Fruit fly (Drosophila melanogaster) whole organism, embryonic: ENCODE data around the gene Rassf.

Source experiments
- Abd-B ChIP-seq: fragments of 200-800 bp; sonication (Bioruptor generic); optimal IDR thresholded peaks from 2 replicates; lab custom pipeline; 2018; ENCODE audit warnings: missing biosample characterization, mild to moderate bottlenecking, missing genetic modification characterization, moderate library complexity
- Bdp1 ChIP-seq: fragments of 200-800 bp; sonication (Bioruptor generic); optimal IDR thresholded peaks from 3 replicates; lab custom pipeline; 2016; ENCODE audit warnings: missing biosample characterization, missing genetic modification characterization
- Bgb ChIP-seq: fragments of 200-800 bp; sonication (Bioruptor generic); IDR thresholded peaks from 2 replicates; pipeline ENCODE4 v1.3.6; 2022; ENCODE audit warnings: missing biosample characterization, missing genetic modification characterization; ENCODE audit not compliant: partially characterized antibody
- CG10431 ChIP-seq: fragments of 200-800 bp; sonication (Bioruptor generic); optimal IDR thresholded peaks from 3 replicates; lab custom pipeline; 2018; ENCODE audit warnings: missing biosample characterization, mild to moderate bottlenecking, missing genetic modification characterization
- CG10959 ChIP-seq: fragments of 200-800 bp; sonication (Bioruptor generic); IDR thresholded peaks from 2 replicates; pipeline ENCODE4 v1.3.6; 2022; ENCODE audit warnings: missing biosample characterization, missing genetic modification characterization
- CG11560 ChIP-seq: fragments of 200-800 bp; sonication (Bioruptor generic); IDR thresholded peaks from 3 replicates; pipeline ENCODE4 v1.3.6; 2022; ENCODE audit warnings: missing biosample characterization, missing genetic modification characterization
- CG12391 ChIP-seq: fragments of 200-800 bp; sonication (Bioruptor generic); optimal IDR thresholded peaks from 3 replicates; lab custom pipeline; 2018; ENCODE audit warnings: missing biosample characterization, mild to moderate bottlenecking, missing genetic modification characterization, moderate library complexity
- CG12659 ChIP-seq: fragments of 200-800 bp; sonication (Bioruptor generic); optimal IDR thresholded peaks from 3 replicates; lab custom pipeline; 2017; ENCODE audit warnings: mild to moderate bottlenecking, missing biosample characterization, missing genetic modification reagents, missing genetic modification characterization
- CG13123 ChIP-seq: fragments of 200-800 bp; sonication (Bioruptor generic); optimal IDR thresholded peaks from 2 replicates; lab custom pipeline; 2016; ENCODE audit warnings: missing biosample characterization, missing genetic modification characterization
- CG17612 ChIP-seq: fragments of 200-800 bp; sonication (Bioruptor generic); IDR thresholded peaks from 2 replicates; pipeline ENCODE4 v1.3.6; 2022; ENCODE audit warnings: missing biosample characterization, missing genetic modification characterization
- CG17829 ChIP-seq: fragments of 200-800 bp; optimal IDR thresholded peaks from 2 replicates; lab custom pipeline; 2019; ENCODE audit warnings: missing biosample characterization, mild to moderate bottlenecking, missing genetic modification characterization, moderate library complexity
- CG2120 ChIP-seq: fragments of 200-800 bp; sonication (Bioruptor generic); optimal IDR thresholded peaks from 3 replicates; lab custom pipeline; 2016; ENCODE audit warnings: missing biosample characterization, missing genetic modification characterization
- CG31365 ChIP-seq: fragments of 200-800 bp; sonication (Bioruptor generic); optimal IDR thresholded peaks from 2 replicates; lab custom pipeline; 2018; ENCODE audit warnings: missing biosample characterization, mild to moderate bottlenecking, missing genetic modification characterization
- CG43689 ChIP-seq: fragments of 200-800 bp; sonication (Bioruptor generic); IDR thresholded peaks from 2 replicates; pipeline ENCODE4 v1.3.6; 2022; ENCODE audit warnings: missing biosample characterization, missing genetic modification characterization
- CG6654 ChIP-seq: fragments of 200-800 bp; sonication (Bioruptor generic); optimal IDR thresholded peaks from 2 replicates; lab custom pipeline; 2017; ENCODE audit warnings: missing biosample characterization, mild to moderate bottlenecking, missing genetic modification characterization
- CG8290 ChIP-seq, 3 experiments: fragments of 200-800 bp; sonication (Bioruptor generic); optimal IDR thresholded peaks; 2 replicates each; lab custom pipeline; 2016 to 2019; ENCODE audit warnings: missing biosample characterization in 3 of 3, missing genetic modification characterization in 3 of 3, mild to moderate bottlenecking in 2 of 3, moderate library complexity in 1 of 3
- CG8359 ChIP-seq: fragments of 200-800 bp; sonication (Bioruptor generic); optimal IDR thresholded peaks from 2 replicates; lab custom pipeline; 2017; ENCODE audit warnings: missing biosample characterization, mild to moderate bottlenecking, missing genetic modification characterization, borderline replicate concordance
- CG9727 ChIP-seq: fragments of 200-800 bp; sonication (Bioruptor generic); optimal IDR thresholded peaks from 3 replicates; lab custom pipeline; 2017; ENCODE audit warnings: missing biosample characterization, mild to moderate bottlenecking, missing genetic modification characterization
- CrebB ChIP-seq: fragments of 200-800 bp; sonication (Bioruptor generic); optimal IDR thresholded peaks from 3 replicates; lab custom pipeline; 2018; ENCODE audit warnings: missing biosample characterization, mild to moderate bottlenecking, missing genetic modification characterization
- Deaf1 ChIP-seq: fragments of 200-800 bp; optimal IDR thresholded peaks from 3 replicates; lab custom pipeline; 2019; ENCODE audit warnings: missing biosample characterization, mild to moderate bottlenecking, missing genetic modification characterization, moderate library complexity
- Doc3 ChIP-seq: fragments of 200-800 bp; sonication (Bioruptor generic); IDR thresholded peaks from 3 replicates; pipeline ENCODE4 v1.3.6; 2022; ENCODE audit warnings: missing biosample characterization, missing genetic modification characterization; ENCODE audit not compliant: partially characterized antibody
- Dref ChIP-seq: fragments of 200-800 bp; sonication (Bioruptor generic); IDR thresholded peaks from 2 replicates; pipeline ENCODE4 v1.3.6; 2022; ENCODE audit warnings: missing biosample characterization, missing genetic modification characterization
- Elba2 ChIP-seq: fragments of 200-800 bp; sonication (Bioruptor generic); optimal IDR thresholded peaks from 3 replicates; lab custom pipeline; 2016; ENCODE audit warnings: missing biosample characterization, missing genetic modification characterization
- Gug ChIP-seq: fragments of 200-800 bp; sonication (Bioruptor generic); IDR thresholded peaks from 4 replicates; pipeline ENCODE4 v1.3.6; 2022; ENCODE audit warnings: missing biosample characterization, missing genetic modification characterization
- H2.0 ChIP-seq: fragments of 200-800 bp; sonication (Bioruptor generic); IDR thresholded peaks from 2 replicates; pipeline ENCODE4 v1.3.6; 2022; ENCODE audit warnings: missing biosample characterization, missing genetic modification characterization
- Pdp1 ChIP-seq, 2 experiments: fragments of 200-800 bp; sonication (Bioruptor generic); optimal IDR thresholded peaks; 3 replicates each; lab custom pipeline; 2016; ENCODE audit warnings: missing biosample characterization in 2 of 2, missing genetic modification characterization in 2 of 2, mild to moderate bottlenecking in 1 of 2, moderate library complexity in 1 of 2
- Poxn ChIP-seq: fragments of 200-800 bp; sonication (Bioruptor generic); IDR thresholded peaks from 2 replicates; pipeline ENCODE4 v1.3.6; 2022; ENCODE audit warnings: missing biosample characterization, missing genetic modification characterization
- Rfx ChIP-seq: fragments of 200-800 bp; sonication (Bioruptor generic); IDR thresholded peaks from 2 replicates; pipeline ENCODE4 v1.3.6; 2022; ENCODE audit warnings: missing biosample characterization, missing genetic modification characterization
- Trl ChIP-seq, 3 experiments: fragments of >200 bp in 2 of 3; fragments of 200-800 bp in 1 of 3; sonication (Bioruptor generic) in 1 of 3; optimal IDR thresholded peaks; 2 replicates in 1 of 3; 3 replicates in 2 of 3; lab custom pipeline; 2016 to 2017; ENCODE audit warnings: missing biosample characterization in 1 of 3, missing genetic modification characterization in 1 of 3
- ase ChIP-seq: fragments of 200-800 bp; sonication (Bioruptor generic); IDR thresholded peaks from 3 replicates; pipeline ENCODE4 v1.3.6; 2022; ENCODE audit warnings: missing biosample characterization, missing genetic modification characterization
- ato ChIP-seq: fragments of 200-800 bp; sonication (Bioruptor generic); IDR thresholded peaks from 2 replicates; pipeline ENCODE4 v1.3.6; 2022; ENCODE audit warnings: missing biosample characterization, missing genetic modification characterization; ENCODE audit not compliant: partially characterized antibody
- crp ChIP-seq, 2 experiments: fragments of 200-800 bp; sonication (Bioruptor generic); optimal IDR thresholded peaks; 2 replicates in 1 of 2; 3 replicates in 1 of 2; lab custom pipeline; 2017; ENCODE audit warnings: missing biosample characterization in 2 of 2, missing genetic modification characterization in 2 of 2, mild to moderate bottlenecking in 1 of 2, moderate library complexity in 1 of 2
- dmrt11E ChIP-seq: fragments of 200-800 bp; sonication (Bioruptor generic); optimal IDR thresholded peaks from 3 replicates; lab custom pipeline; 2018; ENCODE audit warnings: missing biosample characterization, mild to moderate bottlenecking, missing genetic modification characterization, moderate library complexity
- esg ChIP-seq: fragments of 200-800 bp; sonication (Bioruptor generic); conservative IDR thresholded peaks from 2 replicates; pipeline ENCODE4 v1.3.6; 2022; ENCODE audit warnings: missing biosample characterization, missing genetic modification characterization
- gcm2 ChIP-seq: fragments of 200-800 bp; sonication (Bioruptor generic); optimal IDR thresholded peaks from 2 replicates; lab custom pipeline; 2016; ENCODE audit warnings: missing biosample characterization, missing genetic modification characterization
- ken ChIP-seq: fragments of 200-800 bp; sonication (Bioruptor generic); IDR thresholded peaks from 3 replicates; pipeline ENCODE4 v1.3.6; 2022; ENCODE audit warnings: missing biosample characterization, missing genetic modification characterization
- kni ChIP-seq: fragments of 200-800 bp; sonication (Bioruptor generic); optimal IDR thresholded peaks from 3 replicates; lab custom pipeline; 2017; ENCODE audit warnings: mild to moderate bottlenecking, missing biosample characterization, missing genetic modification reagents, missing genetic modification characterization
- lilli ChIP-seq: fragments of 200-800 bp; sonication (Bioruptor generic); optimal IDR thresholded peaks from 3 replicates; lab custom pipeline; 2016; ENCODE audit warnings: missing biosample characterization, missing genetic modification characterization
- mam ChIP-seq: fragments of 200-800 bp; sonication (Bioruptor generic); optimal IDR thresholded peaks from 3 replicates; lab custom pipeline; 2016; ENCODE audit warnings: missing biosample characterization, missing genetic modification characterization
- nerfin-2 ChIP-seq: fragments of 200-800 bp; sonication (Bioruptor generic); IDR thresholded peaks from 2 replicates; pipeline ENCODE4 v1.3.6; 2022; ENCODE audit warnings: missing biosample characterization, missing genetic modification characterization; ENCODE audit not compliant: partially characterized antibody
- p53 ChIP-seq: fragments of 200-800 bp; sonication (Bioruptor generic); optimal IDR thresholded peaks from 2 replicates; lab custom pipeline; 2016; ENCODE audit warnings: missing biosample characterization, missing genetic modification characterization
- prd ChIP-seq, 3 experiments: fragments of >200 bp in 2 of 3; fragments of 200-800 bp in 1 of 3; sonication (Bioruptor generic) in 1 of 3; optimal IDR thresholded peaks in 2 of 3; IDR thresholded peaks in 1 of 3; 2 replicates in 2 of 3; 3 replicates in 1 of 3; pipeline versions ENCODE4 v1.3.6 to Lab custom; 2017 to 2022; ENCODE audit warnings: missing biosample characterization in 1 of 3, missing genetic modification characterization in 1 of 3
- sim ChIP-seq: fragments of 200-800 bp; sonication (Bioruptor generic); IDR thresholded peaks from 2 replicates; pipeline ENCODE4 v1.3.6; 2022; ENCODE audit warnings: missing biosample characterization, missing genetic modification characterization
- stwl ChIP-seq: fragments of 200-800 bp; sonication (Bioruptor generic); optimal IDR thresholded peaks from 3 replicates; lab custom pipeline; 2018; ENCODE audit warnings: missing biosample characterization, mild to moderate bottlenecking, missing genetic modification characterization, moderate library complexity
- tin ChIP-seq: fragments of 200-800 bp; sonication (Bioruptor generic); optimal IDR thresholded peaks from 3 replicates; lab custom pipeline; 2016; ENCODE audit warnings: missing biosample characterization, missing genetic modification characterization
- tna ChIP-seq: fragments of 200-800 bp; sonication (Bioruptor generic); IDR thresholded peaks from 2 replicates; pipeline ENCODE4 v1.3.6; 2022; ENCODE audit warnings: missing biosample characterization, missing genetic modification characterization; ENCODE audit not compliant: partially characterized antibody
- vnd ChIP-seq: fragments of 200-800 bp; sonication (Bioruptor generic); IDR thresholded peaks from 3 replicates; pipeline ENCODE4 v1.3.6; 2022; ENCODE audit warnings: missing biosample characterization, missing genetic modification characterization; ENCODE audit not compliant: partially characterized antibody
- yki ChIP-seq: fragments of >200 bp; optimal IDR thresholded peaks from 3 replicates; lab custom pipeline; 2018

Gene Rassf

DNA sequence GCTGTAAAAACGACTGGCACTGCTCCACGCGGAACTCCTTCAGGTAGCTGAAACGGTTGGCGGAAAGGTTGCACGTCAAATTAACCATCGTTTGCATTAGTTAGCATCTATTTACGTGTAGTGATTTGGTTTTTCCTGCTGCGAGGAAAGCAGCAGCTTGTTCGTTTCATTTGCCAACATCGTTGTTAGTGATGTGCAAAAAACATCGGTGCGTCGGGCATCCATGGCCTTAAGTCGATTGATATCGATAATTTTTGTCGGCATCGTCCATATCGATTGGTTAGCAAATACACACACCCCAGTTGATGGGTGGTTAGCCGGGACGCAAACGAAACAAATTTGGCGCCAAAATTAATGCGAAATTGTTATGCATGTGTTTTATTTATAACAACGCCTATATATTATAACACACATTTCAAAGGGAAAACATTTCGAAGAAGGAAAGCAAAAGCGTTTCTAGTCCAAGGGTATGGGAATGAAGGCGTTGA is 40.0 kb upstream of the Rassf start, which contains the start of gene unk (continued):
- TF ChIP-seq Dref (GFP tag; lab: Robert Waterston, UW): peak; percentile 99
- peak; percentile 23 for TF ChIP-seq CG12391 (tag; lab: Kevin White, UChicago)
- TF ChIP-seq CG8359 (GFP tag; lab: Kevin White, UChicago): no peak
- TF ChIP-seq CG12659 (GFP tag; lab: Kevin White, UChicago): peak; percentile 16
- TF ChIP-seq Bdp1 (GFP tag; lab: Kevin White, UChicago): no peak
- peak; percentile 93 for TF ChIP-seq nerfin-2 (GFP tag; lab: Robert Waterston, UW)
- TF ChIP-seq CG11560 (tag; lab: Robert Waterston, UW): peak; percentile 87; the same call in 2 of the 3 replicates
- peak; percentile 17 for TF ChIP-seq lilli
- TF ChIP-seq CG13123 (GFP tag; lab: Kevin White, UChicago): no peak
- no peak for TF ChIP-seq tin
- peak; percentile 94 for TF ChIP-seq Doc3 (GFP tag; lab: Robert Waterston, UW)
- no peak; the same call in 2 of the 3 replicates for TF ChIP-seq ase (GFP tag; lab: Robert Waterston, UW)
- no peak for TF ChIP-seq CG10431
- no peak for TF ChIP-seq kni
- peak; percentile 56 for TF ChIP-seq Deaf1
- TF ChIP-seq gcm2 (GFP tag; lab: Kevin White, UChicago): no peak
- TF ChIP-seq H2.0 (GFP tag; lab: Robert Waterston, UW): peak; percentile 14; the same call in 1 of the 2 replicates
- no peak for TF ChIP-seq yki (lab: Kevin White, UChicago)
- no peak for TF ChIP-seq Poxn (GFP tag; lab: Robert Waterston, UW)
- peak; percentile 99 for TF ChIP-seq Bgb (GFP tag; lab: Robert Waterston, UW)
- no peak for TF ChIP-seq CG31365 (tag; lab: Kevin White, UChicago)
- no peak for TF ChIP-seq CG9727
- peak in 1 of 2 experiments; percentile 16 for TF ChIP-seq crp (GFP tag; optimal IDR thresholded peaks at IDR 0.05; lab: Kevin White, UChicago)
- no peak for TF ChIP-seq Trl (optimal IDR thresholded peaks at IDR 0.05; lab: Kevin White, UChicago)
- TF ChIP-seq Trl (GFP tag; optimal IDR thresholded peaks at IDR 0.05; lab: Kevin White, UChicago): no peak
- no peak for TF ChIP-seq esg (GFP tag; lab: Robert Waterston, UW)
- 0 out of 3 replicates have a peak, but pooled peaks have one; percentile 29 for TF ChIP-seq ken (GFP tag; lab: Robert Waterston, UW)
- TF ChIP-seq sim: no peak
- no peak for TF ChIP-seq Abd-B (GFP tag; lab: Kevin White, UChicago)
- TF ChIP-seq CG17612 (GFP tag; lab: Robert Waterston, UW): no peak
- TF ChIP-seq prd (optimal IDR thresholded peaks at IDR 0.05; lab: Kevin White, UChicago): no peak
- TF ChIP-seq prd (GFP tag; IDR thresholded peaks at IDR 0.05; lab: Robert Waterston, UW): no peak
- TF ChIP-seq Rfx (GFP tag; lab: Robert Waterston, UW): peak; percentile 77
- TF ChIP-seq CG2120: peak; percentile 56
- TF ChIP-seq dmrt11E (tag; lab: Kevin White, UChicago): peak; percentile 2
- TF ChIP-seq CG10959 (GFP tag; lab: Robert Waterston, UW): no peak
- peak; percentile 98 for TF ChIP-seq ato
- TF ChIP-seq vnd (GFP tag; lab: Robert Waterston, UW): peak; percentile 96
- no peak for TF ChIP-seq p53 (GFP tag; lab: Kevin White, UChicago)
- peak; percentile 31 for TF ChIP-seq mam (GFP tag; lab: Kevin White, UChicago)
- peak; percentile 96 for TF ChIP-seq tna (GFP tag; lab: Robert Waterston, UW)
- TF ChIP-seq stwl (tag; lab: Kevin White, UChicago): peak; percentile 34
- peak; percentile 32 for TF ChIP-seq Elba2 (GFP tag; lab: Kevin White, UChicago)
- TF ChIP-seq Gug (GFP tag; lab: Robert Waterston, UW): peak; percentile 50; the same call in 1 of the 4 replicates
- no peak for TF ChIP-seq CG8290 (GFP tag; optimal IDR thresholded peaks at IDR 0.05; lab: Kevin White, UChicago)
- peak in 1 of 2 experiments; percentile 79 for TF ChIP-seq CG8290 (tag; optimal IDR thresholded peaks at IDR 0.05; lab: Kevin White, UChicago)
- no peak for TF ChIP-seq CG43689
- TF ChIP-seq CrebB: peak; percentile 5
- peak; percentile 71 for TF ChIP-seq CG17829
- no peak for TF ChIP-seq CG6654 (GFP tag; lab: Kevin White, UChicago)
- peak; percentile 11 to 44 for TF ChIP-seq Pdp1 (GFP tag; optimal IDR thresholded peaks at IDR 0.05; lab: Kevin White, UChicago)
